Fruit fly (Drosophila melanogaster): Measurements from ENCODE around the gene dbe.

DNA sequence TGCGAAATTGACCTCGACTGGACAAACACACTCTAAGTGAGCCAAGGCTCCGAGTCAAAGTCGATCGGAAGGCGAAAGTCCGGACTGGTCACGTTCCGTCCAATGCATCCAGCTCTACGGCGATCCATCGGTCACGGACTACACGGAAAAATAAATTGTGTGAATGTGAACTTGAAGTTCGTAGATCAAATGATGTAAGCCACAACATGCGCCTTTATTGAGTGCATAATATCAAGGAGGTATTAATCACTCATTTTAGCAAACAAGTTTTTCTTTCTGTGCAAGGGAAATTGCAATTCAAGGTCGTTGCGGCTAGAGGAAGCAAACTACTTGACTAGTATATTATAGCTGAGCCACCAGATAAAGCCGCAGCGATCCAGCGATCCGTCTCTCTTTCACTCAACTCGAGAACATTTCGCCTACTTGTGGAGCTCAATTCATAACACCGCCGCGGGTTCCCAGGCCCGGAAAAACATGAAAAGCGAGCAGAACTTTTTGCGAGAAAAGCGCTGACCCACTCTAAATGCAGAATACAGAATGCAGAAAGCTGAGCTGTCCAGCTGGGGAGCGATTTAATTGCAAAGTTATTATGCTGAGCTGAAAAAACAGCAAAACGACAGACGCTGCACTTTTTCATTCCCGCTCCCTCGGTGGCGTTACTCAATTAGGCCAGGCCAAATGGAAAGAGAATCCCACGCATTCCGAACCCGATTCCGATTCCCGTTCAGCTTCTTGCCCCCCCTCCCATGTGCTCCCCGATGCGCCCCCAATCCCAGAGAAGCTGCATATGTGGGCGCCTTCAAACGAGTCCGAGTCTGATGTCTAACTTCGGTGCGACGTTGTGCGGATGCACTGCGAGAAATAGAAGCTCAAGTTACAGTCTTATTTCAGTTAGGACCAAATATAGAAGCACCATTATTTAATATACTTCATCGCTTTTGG is 25.5 kb downstream of the dbe start:
- TF ChIP-seq ey (GFP tag; optimal IDR thresholded peaks at IDR 0.05) (no peak), psq (GFP tag; optimal IDR thresholded peaks at IDR 0.05) (no peak)

All from whole organism, wandering third instar larva.